Worm (Caenorhabditis elegans) whole organism, L2 larva: ENCODE measurements around the gene srj-57.

ENCODE experiments used
- C34F6.9 ChIP-seq: fragments of 150-350 bp; optimal IDR thresholded peaks from 2 replicates; lab custom pipeline; 2014; ENCODE audit warnings: missing biosample characterization, missing genetic modification characterization
- F13H6.1 ChIP-seq: sonication (generic microtip); optimal IDR thresholded peaks from 2 replicates; lab custom pipeline; 2016; ENCODE audit warnings: missing genetic modification characterization, missing compliant biosample characterization
- R02D3.7 ChIP-seq: fragments of 150-350 bp; optimal IDR thresholded peaks from 2 replicates; lab custom pipeline; 2014; ENCODE audit warnings: missing biosample characterization, missing genetic modification characterization
- alr-1 ChIP-seq: fragments of 150-350 bp; optimal IDR thresholded peaks from 2 replicates; lab custom pipeline; 2014; ENCODE audit warnings: missing biosample characterization, missing genetic modification characterization
- ama-1 ChIP-seq: fragments of 150-350 bp; optimal IDR thresholded peaks from 2 replicates; lab custom pipeline; 2018; ENCODE audit warnings: inconsistent platforms
- blmp-1 ChIP-seq: sonication (generic microtip); optimal IDR thresholded peaks from 2 replicates; lab custom pipeline; 2017; ENCODE audit warnings: missing genetic modification characterization, mild to moderate bottlenecking, missing compliant biosample characterization, antibody characterized with exemption, moderate library complexity; ENCODE audit not compliant: insufficient read depth
- ceh-16 ChIP-seq: fragments of 150-350 bp; optimal IDR thresholded peaks from 2 replicates; lab custom pipeline; 2014; ENCODE audit warnings: missing biosample characterization, missing genetic modification characterization
- crh-2 ChIP-seq: sonication (generic microtip); optimal IDR thresholded peaks from 2 replicates; lab custom pipeline; 2017; ENCODE audit warnings: missing biosample characterization, missing genetic modification characterization
- dmd-4 ChIP-seq: sonication (generic microtip); optimal IDR thresholded peaks from 2 replicates; lab custom pipeline; 2017; ENCODE audit warnings: missing biosample characterization, missing genetic modification characterization
- elt-1 ChIP-seq: fragments of 150-350 bp; optimal IDR thresholded peaks from 2 replicates; lab custom pipeline; 2014; ENCODE audit warnings: missing biosample characterization, missing genetic modification characterization
- gmeb-1 ChIP-seq: fragments of 150-350 bp; optimal IDR thresholded peaks from 2 replicates; lab custom pipeline; 2014; ENCODE audit warnings: missing biosample characterization, missing genetic modification characterization
- lin-11 ChIP-seq: fragments of 150-350 bp; sonication (generic microtip); optimal IDR thresholded peaks from 2 replicates; lab custom pipeline; 2014; ENCODE audit warnings: missing biosample characterization, missing genetic modification characterization, inconsistent platforms, mixed read lengths
- lin-13 ChIP-seq: fragments of 150-350 bp; optimal IDR thresholded peaks from 2 replicates; lab custom pipeline; 2014; ENCODE audit warnings: missing biosample characterization, missing genetic modification reagents, missing genetic modification characterization
- lsy-2 ChIP-seq, 2 experiments: fragments of 150-350 bp in 1 of 2; sonication (generic microtip) in 1 of 2; optimal IDR thresholded peaks; 2 replicates each; lab custom pipeline; 2014 to 2017; ENCODE audit warnings: missing biosample characterization in 2 of 2, missing genetic modification characterization in 2 of 2
- mbf-1 ChIP-seq: sonication (generic microtip); optimal IDR thresholded peaks from 2 replicates; lab custom pipeline; 2017; ENCODE audit warnings: missing biosample characterization, missing genetic modification characterization
- mdl-1 ChIP-seq, 2 experiments: fragments of 150-350 bp in 1 of 2; sonication (generic microtip) in 1 of 2; optimal IDR thresholded peaks; 2 replicates each; lab custom pipeline; 2017; ENCODE audit warnings: missing biosample characterization in 2 of 2, missing genetic modification characterization in 2 of 2
- nhr-11 ChIP-seq: fragments of 150-350 bp; optimal IDR thresholded peaks from 2 replicates; lab custom pipeline; 2014; ENCODE audit warnings: missing biosample characterization, missing genetic modification characterization
- nhr-12 ChIP-seq: fragments of 150-350 bp; optimal IDR thresholded peaks from 2 replicates; lab custom pipeline; 2014; ENCODE audit warnings: missing biosample characterization, missing genetic modification characterization
- nhr-21 ChIP-seq: fragments of 150-350 bp; optimal IDR thresholded peaks from 2 replicates; lab custom pipeline; 2014; ENCODE audit warnings: missing biosample characterization, missing genetic modification characterization
- nhr-23 ChIP-seq: fragments of 150-350 bp; optimal IDR thresholded peaks from 2 replicates; lab custom pipeline; 2014; ENCODE audit warnings: missing biosample characterization, missing genetic modification reagents, missing genetic modification characterization
- nhr-237 ChIP-seq: fragments of 150-350 bp; optimal IDR thresholded peaks from 2 replicates; lab custom pipeline; 2014; ENCODE audit warnings: missing biosample characterization, missing genetic modification characterization
- nhr-25 ChIP-seq: fragments of 150-350 bp; sonication (generic microtip); optimal IDR thresholded peaks from 3 replicates; lab custom pipeline; 2014; ENCODE audit warnings: missing biosample characterization, missing genetic modification characterization
- nhr-77 ChIP-seq: fragments of 150-350 bp; optimal IDR thresholded peaks from 2 replicates; lab custom pipeline; 2014; ENCODE audit warnings: missing biosample characterization, missing genetic modification characterization
- sem-4 ChIP-seq: fragments of 150-350 bp; optimal IDR thresholded peaks from 2 replicates; lab custom pipeline; 2014; ENCODE audit warnings: missing biosample characterization, missing genetic modification reagents, missing genetic modification characterization
- skn-1 ChIP-seq: sonication (generic microtip); optimal IDR thresholded peaks from 2 replicates; lab custom pipeline; 2017; ENCODE audit warnings: missing biosample characterization, missing genetic modification characterization
- sma-9 ChIP-seq, 2 experiments: fragments of 150-350 bp in 1 of 2; sonication (generic microtip) in 1 of 2; optimal IDR thresholded peaks; 2 replicates each; lab custom pipeline; 2014 to 2016; ENCODE audit warnings: missing genetic modification characterization in 2 of 2, mild to moderate bottlenecking in 1 of 2, missing biosample characterization in 1 of 2, missing compliant biosample characterization in 1 of 2, missing genetic modification reagents in 1 of 2, moderate library complexity in 1 of 2
- snpc-4 ChIP-seq: fragments of 150-350 bp; optimal IDR thresholded peaks from 2 replicates; lab custom pipeline; 2014; ENCODE audit warnings: missing biosample characterization, missing genetic modification characterization
- unc-39 ChIP-seq: fragments of 150-350 bp; optimal IDR thresholded peaks from 2 replicates; lab custom pipeline; 2014; ENCODE audit warnings: missing biosample characterization, missing genetic modification characterization
- unc-55 ChIP-seq: fragments of 150-350 bp; sonication (generic microtip); optimal IDR thresholded peaks from 3 replicates; lab custom pipeline; 2014; ENCODE audit warnings: missing biosample characterization, missing genetic modification reagents, missing genetic modification characterization
- unc-62 ChIP-seq: fragments of 150-350 bp; optimal IDR thresholded peaks from 2 replicates; lab custom pipeline; 2014; ENCODE audit warnings: missing biosample characterization, missing genetic modification reagents, missing genetic modification characterization
- zag-1 ChIP-seq: fragments of 150-350 bp; optimal IDR thresholded peaks from 2 replicates; lab custom pipeline; 2014; ENCODE audit warnings: missing biosample characterization, missing genetic modification characterization
- ztf-1 ChIP-seq: fragments of 200-800 bp; sonication (Bioruptor generic); conservative IDR thresholded peaks from 2 replicates; pipeline ENCODE4 v1.3.6; 2022; ENCODE audit warnings: missing genetic modification characterization, missing compliant biosample characterization
- ztf-4 ChIP-seq: fragments of 150-350 bp; optimal IDR thresholded peaks from 2 replicates; lab custom pipeline; 2014; ENCODE audit warnings: missing biosample characterization, missing genetic modification characterization

Gene srj-57

DNA sequence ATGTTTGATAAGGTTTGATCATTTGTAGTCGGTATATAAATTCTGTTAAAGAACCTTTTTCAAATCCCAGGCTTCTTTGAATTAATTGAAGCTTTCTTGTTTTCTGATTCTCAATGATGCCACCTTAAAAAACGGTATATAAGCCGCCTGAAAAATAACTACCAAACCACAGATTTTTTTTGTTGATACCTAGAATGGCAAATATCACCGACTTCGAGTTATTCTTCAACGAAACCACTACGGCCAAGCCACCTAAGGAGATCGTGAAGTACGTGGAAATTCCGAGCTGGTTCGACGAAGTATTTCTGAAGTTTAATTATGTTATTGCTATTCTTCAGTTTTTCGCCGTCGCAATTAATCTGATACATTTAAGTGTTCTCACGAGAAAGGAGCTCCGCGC is 24.6 kb downstream of the srj-57 start, which contains the start of gene srw-2:
srw-2 (plus strand) TSS at position 62 of the 400 bp plus-strand sequence.
- TF ChIP-seq mdl-1 (tag; optimal IDR thresholded peaks at IDR 0.05; lab: Kevin White, UChicago) (no peak), skn-1 (no peak), unc-62 (GFP tag; lab: Kevin White, UChicago) (no peak), lin-13 (no peak), dmd-4 (tag; lab: Kevin White, UChicago) (no peak), unc-55 (GFP tag; lab: Kevin White, UChicago) (no peak), gmeb-1 (tag; lab: Kevin White, UChicago) (no peak), nhr-77 (tag; lab: Kevin White, UChicago) (no peak), nhr-12 (no peak), mbf-1 (tag; lab: Kevin White, UChicago) (no peak), F13H6.1 (no peak), R02D3.7 (tag; lab: Kevin White, UChicago) (no peak), sma-9 (GFP tag; optimal IDR thresholded peaks at IDR 0.05; lab: Kevin White, UChicago) (no peak), sma-9 (tag; optimal IDR thresholded peaks at IDR 0.05; lab: Kevin White, UChicago) (no peak), sem-4 (no peak), nhr-23 (tag; lab: Kevin White, UChicago) (no peak), snpc-4 (tag; lab: Kevin White, UChicago) (no peak), unc-39 (tag; lab: Kevin White, UChicago) (no peak), alr-1 (no peak), nhr-237 (tag; lab: Kevin White, UChicago) (no peak)

DNA sequence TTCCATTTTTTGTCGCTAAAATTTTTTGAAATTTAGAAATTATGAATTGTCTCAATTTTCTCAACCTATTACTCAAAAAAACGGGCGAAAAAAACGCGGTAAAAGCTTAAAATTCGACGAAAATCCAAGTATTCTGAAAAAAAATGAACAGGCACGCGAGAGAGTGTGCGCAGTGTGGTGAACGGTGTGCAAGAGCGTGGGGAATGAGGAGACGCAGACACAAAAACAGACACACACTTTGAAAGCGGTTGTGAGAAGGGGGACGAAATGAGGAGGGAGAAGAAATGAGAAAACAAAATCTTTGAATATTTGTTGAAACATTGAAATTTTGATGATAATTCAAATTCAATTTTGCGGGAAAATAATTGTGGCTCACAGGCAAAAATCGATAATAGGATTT is 28.6 kb downstream of the srj-57 start, which contains the start of gene T03D3.5:
T03D3.5 (minus strand) TSS at position 21 of the 400 bp plus-strand sequence.
- TF ChIP-seq nhr-77 (tag; lab: Kevin White, UChicago) (no peak), ama-1 (lab: Kevin White, UChicago) (no peak), F13H6.1 (no peak), unc-39 (tag; lab: Kevin White, UChicago) (no peak), nhr-25 (tag; lab: Kevin White, UChicago) (no peak)

DNA sequence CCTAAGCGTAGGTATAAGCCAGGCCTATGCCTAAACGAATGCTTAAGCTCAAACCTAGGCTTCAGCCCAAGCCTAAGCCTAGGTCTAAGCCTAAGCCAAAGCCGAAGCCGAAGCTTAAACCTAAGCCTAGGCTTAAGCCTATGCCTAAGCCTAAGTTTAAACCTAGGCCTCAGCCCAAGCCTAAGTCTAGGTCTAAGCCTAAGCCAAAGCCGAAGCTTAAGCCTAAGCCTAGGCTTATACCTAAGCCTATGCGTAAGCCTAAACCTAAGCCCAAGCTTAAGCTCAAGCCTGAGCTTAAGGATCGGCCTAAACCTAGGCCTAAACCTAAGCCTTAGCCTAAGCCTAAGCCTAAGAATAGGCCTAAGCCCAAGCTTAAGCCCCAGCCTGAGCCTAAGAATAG is 29.4 kb downstream of the srj-57 start:
- no peak for TF ChIP-seq unc-39 (tag; lab: Kevin White, UChicago)
- no peak for TF ChIP-seq unc-62 (GFP tag; lab: Kevin White, UChicago)
- TF ChIP-seq C34F6.9 (tag; lab: Kevin White, UChicago) = no peak
- no peak for TF ChIP-seq nhr-21 (tag; lab: Kevin White, UChicago)
- TF ChIP-seq gmeb-1 (tag; lab: Kevin White, UChicago) = no peak

DNA sequence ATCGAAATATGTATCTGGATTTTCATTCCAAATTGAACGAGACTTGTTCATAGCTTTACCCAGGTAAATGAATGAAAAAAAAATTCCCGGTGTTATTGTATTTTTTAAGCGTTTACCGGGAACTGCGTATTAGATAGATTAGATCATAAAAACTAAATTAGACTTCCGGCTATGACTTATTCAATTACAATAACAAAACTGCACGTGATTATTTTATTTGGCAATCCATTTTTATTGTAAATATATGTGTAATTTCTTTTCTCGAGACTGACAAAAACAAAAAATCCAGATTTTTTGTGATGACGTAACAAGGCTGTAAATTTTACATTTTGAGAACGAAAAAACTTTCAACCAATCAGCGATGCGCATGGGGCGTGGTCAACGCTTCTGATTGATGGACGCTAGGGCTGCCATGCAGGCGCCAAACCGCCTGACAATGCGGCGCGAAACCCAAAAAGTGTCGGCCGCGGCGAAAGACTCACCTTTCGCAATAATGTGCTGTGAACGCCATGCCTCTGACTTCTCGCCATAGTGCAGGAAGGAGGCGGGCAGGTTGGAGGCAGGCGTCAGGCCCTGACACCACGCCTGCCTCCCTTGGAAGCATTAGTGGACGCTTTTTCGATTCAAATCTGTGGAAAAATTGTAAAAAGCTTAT is 33.6 kb downstream of the srj-57 start, which contains the start of gene srh-36:
srh-36 (minus strand) TSS at position 51 of the 655 bp plus-strand sequence.
- TF ChIP-seq snpc-4 (tag; lab: Kevin White, UChicago) = no peak
- TF ChIP-seq sem-4 = no peak
- TF ChIP-seq ama-1 (lab: Kevin White, UChicago) = no peak
- TF ChIP-seq skn-1 = no peak
- TF ChIP-seq ztf-4 (tag; lab: Kevin White, UChicago) = no peak
- no peak for TF ChIP-seq ceh-16
- TF ChIP-seq ztf-1 = no peak
- TF ChIP-seq nhr-21 (tag; lab: Kevin White, UChicago) = no peak
- no peak for TF ChIP-seq alr-1
- no peak for TF ChIP-seq mbf-1 (tag; lab: Kevin White, UChicago)
- TF ChIP-seq nhr-11 (tag; lab: Kevin White, UChicago) = no peak
- no peak for TF ChIP-seq lin-11 (tag; lab: Kevin White, UChicago)
- no peak for TF ChIP-seq elt-1
- TF ChIP-seq, all 48 proteins: peak for 0

DNA sequence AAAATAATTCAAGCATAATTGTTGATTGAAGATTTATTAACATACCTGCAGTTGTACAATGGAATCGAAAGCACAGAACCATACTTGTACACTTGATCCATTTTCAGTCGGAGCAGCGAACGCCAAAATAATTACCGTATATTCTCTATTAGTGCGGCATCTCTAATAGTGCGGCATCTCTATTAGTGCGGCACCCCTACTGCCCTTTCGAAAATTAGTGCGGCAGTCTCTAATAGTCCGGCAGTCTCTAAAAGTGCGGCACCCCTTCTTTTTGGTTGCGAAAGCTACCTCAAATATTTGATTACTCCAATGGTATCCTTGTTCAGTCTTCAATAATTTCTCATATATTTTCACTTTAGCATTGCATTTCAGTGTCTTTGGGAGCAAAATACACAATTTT is 37.3 kb downstream of the srj-57 start, which contains the start of gene srt-34:
srt-34 (minus strand) TSS at position 101 of the 400 bp plus-strand sequence.
- TF ChIP-seq zag-1 (no peak), lin-11 (tag; lab: Kevin White, UChicago) (no peak), lsy-2 (tag; optimal IDR thresholded peaks at IDR 0.05; lab: Kevin White, UChicago) (no peak), nhr-77 (tag; lab: Kevin White, UChicago) (no peak), crh-2 (tag; lab: Kevin White, UChicago) (no peak), blmp-1 (no peak)
- TF ChIP-seq, all 48 proteins: peak for 0
